Worm (Caenorhabditis elegans) whole organism, L3 larva: ENCODE measurements around the gene irld-23.

Experiments
- ZK546.5 ChIP-seq: sonication (generic microtip); optimal IDR thresholded peaks from 2 replicates; lab custom pipeline; 2017; ENCODE audit warnings: missing biosample characterization, missing genetic modification characterization
- ama-1 ChIP-seq: fragments of 150-350 bp; optimal IDR thresholded peaks from 2 replicates; lab custom pipeline; 2018
- daf-12 ChIP-seq: fragments of 150-350 bp; optimal IDR thresholded peaks from 2 replicates; lab custom pipeline; 2014; ENCODE audit warnings: missing biosample characterization, missing genetic modification reagents, missing genetic modification characterization
- elt-1 ChIP-seq: fragments of 150-350 bp; optimal IDR thresholded peaks from 2 replicates; lab custom pipeline; 2014; ENCODE audit warnings: missing biosample characterization, missing genetic modification characterization
- elt-2 ChIP-seq: sonication (generic microtip); optimal IDR thresholded peaks from 2 replicates; lab custom pipeline; 2016; ENCODE audit warnings: missing genetic modification reagents, mild to moderate bottlenecking, missing genetic modification characterization, missing compliant biosample characterization
- fkh-2 ChIP-seq: fragments of 150-350 bp; optimal IDR thresholded peaks from 2 replicates; lab custom pipeline; 2014; ENCODE audit warnings: missing biosample characterization, missing genetic modification reagents, missing genetic modification characterization
- nhr-11 ChIP-seq: fragments of 150-350 bp; optimal IDR thresholded peaks from 2 replicates; lab custom pipeline; 2014; ENCODE audit warnings: missing biosample characterization, missing genetic modification characterization
- nhr-25 ChIP-seq: sonication (generic microtip); optimal IDR thresholded peaks from 2 replicates; lab custom pipeline; 2017; ENCODE audit warnings: missing biosample characterization, missing genetic modification characterization
- nhr-28 ChIP-seq: fragments of 150-350 bp; optimal IDR thresholded peaks from 2 replicates; lab custom pipeline; 2014; ENCODE audit warnings: missing biosample characterization, missing genetic modification characterization
- nhr-76 ChIP-seq: fragments of 150-350 bp; sonication (generic microtip); optimal IDR thresholded peaks from 5 replicates; lab custom pipeline; 2014; ENCODE audit warnings: missing biosample characterization, missing genetic modification characterization
- pqm-1 ChIP-seq: fragments of 150-350 bp; optimal IDR thresholded peaks from 2 replicates; lab custom pipeline; 2017; ENCODE audit warnings: missing biosample characterization, missing genetic modification characterization, inconsistent platforms
- skn-1 ChIP-seq: fragments of 150-350 bp; optimal IDR thresholded peaks from 2 replicates; lab custom pipeline; 2014; ENCODE audit warnings: missing biosample characterization, missing genetic modification characterization
- unc-39 ChIP-seq: sonication (generic microtip); optimal IDR thresholded peaks from 4 replicates; lab custom pipeline; 2017; ENCODE audit warnings: missing biosample characterization, missing genetic modification characterization
- zag-1 ChIP-seq: fragments of 150-350 bp; optimal IDR thresholded peaks from 2 replicates; lab custom pipeline; 2014; ENCODE audit warnings: missing biosample characterization, missing genetic modification characterization

DNA sequence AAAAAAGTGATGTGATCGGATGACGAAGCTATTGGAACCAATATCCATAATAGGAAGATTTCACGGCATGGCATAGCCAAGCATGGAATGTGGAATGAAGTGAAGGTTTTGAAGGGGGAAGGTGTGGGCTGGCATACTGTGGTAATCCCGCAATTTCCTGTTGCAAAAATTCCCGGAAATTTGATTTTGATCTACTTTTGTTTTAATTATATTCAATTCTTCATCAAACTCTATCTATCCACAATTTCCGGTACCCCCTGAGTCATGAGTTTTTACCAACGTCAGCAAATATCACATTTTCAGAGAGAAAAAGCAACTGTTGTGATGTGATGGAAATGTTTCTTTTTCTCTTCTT is 25.0 kb downstream of the irld-23 start, which contains the start of gene gcy-11:
- TF ChIP-seq ama-1 (lab: Kevin White, UChicago) (no peak), elt-2 (no peak), nhr-28 (tag; lab: Kevin White, UChicago) (no peak), nhr-25 (tag; lab: Kevin White, UChicago) (no peak), elt-1 (no peak), skn-1 (no peak), zag-1 (tag; lab: Kevin White, UChicago) (no peak), fkh-2 (tag; lab: Kevin White, UChicago) (no peak), daf-12 (tag; lab: Kevin White, UChicago) (no peak), unc-39 (tag; lab: Kevin White, UChicago) (no peak), pqm-1 (tag; lab: Kevin White, UChicago) (no peak), nhr-11 (tag; lab: Kevin White, UChicago) (no peak), nhr-76 (tag; lab: Kevin White, UChicago) (no peak), ZK546.5 (tag; lab: Kevin White, UChicago) (no peak)
